Fruit fly (Drosophila melanogaster) whole organism, embryonic: ENCODE measurements around the gene rols.
A peak's percentile ranks its signal among the peaks of the same experiment; 100 is the strongest.

ENCODE experiments used
- Ada2b ChIP-seq: fragments of 200-800 bp; sonication (Bioruptor generic); IDR thresholded peaks from 2 replicates; pipeline ENCODE4 v1.3.6; 2022; ENCODE audit warnings: missing biosample characterization, missing genetic modification characterization
- Awh ChIP-seq: fragments of 200-800 bp; sonication (Bioruptor generic); IDR thresholded peaks from 2 replicates; pipeline ENCODE4, ENCODE4 v1.3.6; 2022; ENCODE audit warnings: missing biosample characterization, missing genetic modification characterization
- CG12219 ChIP-seq: fragments of 200-800 bp; sonication (Bioruptor generic); optimal IDR thresholded peaks from 3 replicates; lab custom pipeline; 2018; ENCODE audit warnings: missing biosample characterization, mild to moderate bottlenecking, missing genetic modification characterization
- CG12391 ChIP-seq: fragments of 200-800 bp; sonication (Bioruptor generic); optimal IDR thresholded peaks from 3 replicates; lab custom pipeline; 2018; ENCODE audit warnings: missing biosample characterization, mild to moderate bottlenecking, missing genetic modification characterization, moderate library complexity
- CG15601 ChIP-seq: fragments of 200-800 bp; sonication (Bioruptor generic); optimal IDR thresholded peaks from 3 replicates; lab custom pipeline; 2019; ENCODE audit warnings: missing biosample characterization, mild to moderate bottlenecking, missing genetic modification characterization, moderate library complexity
- CG1602 ChIP-seq: fragments of 200-800 bp; sonication (Bioruptor generic); optimal IDR thresholded peaks from 3 replicates; lab custom pipeline; 2016; ENCODE audit warnings: missing biosample characterization, missing genetic modification characterization
- CG33557 ChIP-seq: fragments of 200-800 bp; sonication (Bioruptor generic); optimal IDR thresholded peaks from 2 replicates; lab custom pipeline; 2019; ENCODE audit warnings: missing biosample characterization, mild to moderate bottlenecking, missing genetic modification characterization, moderate library complexity
- CG4820 ChIP-seq: fragments of 200-800 bp; sonication (Bioruptor generic); optimal IDR thresholded peaks from 3 replicates; lab custom pipeline; 2016; ENCODE audit warnings: missing biosample characterization, missing genetic modification characterization
- CG7372 ChIP-seq: fragments of 200-800 bp; sonication (Bioruptor generic); IDR thresholded peaks from 2 replicates; pipeline ENCODE4 v1.3.6; 2022; ENCODE audit warnings: missing biosample characterization, missing genetic modification characterization
- CG8359 ChIP-seq: fragments of 200-800 bp; sonication (Bioruptor generic); optimal IDR thresholded peaks from 2 replicates; lab custom pipeline; 2017; ENCODE audit warnings: missing biosample characterization, mild to moderate bottlenecking, missing genetic modification characterization, borderline replicate concordance
- CG8478 ChIP-seq: fragments of >200 bp; optimal IDR thresholded peaks from 2 replicates; lab custom pipeline; 2018
- D19A ChIP-seq: fragments of 200-800 bp; optimal IDR thresholded peaks from 3 replicates; lab custom pipeline; 2019; ENCODE audit warnings: missing biosample characterization, mild to moderate bottlenecking, missing genetic modification characterization, moderate library complexity
- Doc2 ChIP-seq: fragments of 200-800 bp; sonication (Bioruptor generic); IDR thresholded peaks from 2 replicates; pipeline ENCODE4 v1.3.6; 2022; ENCODE audit warnings: missing biosample characterization, missing genetic modification characterization
- Doc3 ChIP-seq: fragments of 200-800 bp; sonication (Bioruptor generic); IDR thresholded peaks from 3 replicates; pipeline ENCODE4 v1.3.6; 2022; ENCODE audit warnings: missing biosample characterization, missing genetic modification characterization; ENCODE audit not compliant: partially characterized antibody
- Hmx ChIP-seq: fragments of 200-800 bp; sonication (Bioruptor generic); optimal IDR thresholded peaks from 2 replicates; lab custom pipeline; 2016; ENCODE audit warnings: missing biosample characterization, missing genetic modification characterization
- Hsf ChIP-seq: fragments of 200-800 bp; sonication (Bioruptor generic); optimal IDR thresholded peaks from 3 replicates; lab custom pipeline; 2016; ENCODE audit warnings: missing biosample characterization, missing genetic modification characterization
- Mes4 ChIP-seq: fragments of 200-800 bp; sonication (Bioruptor generic); optimal IDR thresholded peaks from 2 replicates; lab custom pipeline; 2016; ENCODE audit warnings: missing biosample characterization, missing genetic modification characterization
- Neu2 ChIP-seq: fragments of 200-800 bp; sonication (Bioruptor generic); optimal IDR thresholded peaks from 3 replicates; lab custom pipeline; 2016; ENCODE audit warnings: missing biosample characterization, missing genetic modification characterization, borderline replicate concordance
- Nf-YB ChIP-seq: fragments of 200-800 bp; sonication (Bioruptor generic); optimal IDR thresholded peaks from 3 replicates; lab custom pipeline; 2019; ENCODE audit warnings: missing biosample characterization, mild to moderate bottlenecking, missing genetic modification characterization, moderate library complexity
- Nf-YC ChIP-seq: fragments of 200-800 bp; optimal IDR thresholded peaks from 3 replicates; lab custom pipeline; 2019; ENCODE audit warnings: missing biosample characterization, mild to moderate bottlenecking, missing genetic modification characterization, moderate library complexity
- Oaz ChIP-seq: fragments of 200-800 bp; sonication (Bioruptor generic); IDR thresholded peaks from 2 replicates; pipeline ENCODE4 v1.3.6; 2022; ENCODE audit warnings: missing biosample characterization, missing genetic modification characterization
- Optix ChIP-seq: fragments of 200-800 bp; sonication (Bioruptor generic); IDR thresholded peaks from 3 replicates; pipeline ENCODE4 v1.3.6; 2022; ENCODE audit warnings: missing biosample characterization, missing genetic modification characterization
- Ptx1 ChIP-seq: fragments of 200-800 bp; sonication (Bioruptor generic); IDR thresholded peaks from 2 replicates; pipeline ENCODE4 v1.3.6; 2022; ENCODE audit warnings: missing biosample characterization, missing genetic modification characterization
- Spps ChIP-seq: fragments of 200-800 bp; sonication (Bioruptor generic); optimal IDR thresholded peaks from 2 replicates; lab custom pipeline; 2018; ENCODE audit warnings: missing biosample characterization, mild to moderate bottlenecking, missing genetic modification characterization
- Trl ChIP-seq, 3 experiments: fragments of >200 bp in 2 of 3; fragments of 200-800 bp in 1 of 3; sonication (Bioruptor generic) in 1 of 3; optimal IDR thresholded peaks; 2 replicates in 1 of 3; 3 replicates in 2 of 3; lab custom pipeline; 2016 to 2017; ENCODE audit warnings: missing biosample characterization in 1 of 3, missing genetic modification characterization in 1 of 3
- Xbp1 ChIP-seq: fragments of 200-800 bp; sonication (Bioruptor generic); optimal IDR thresholded peaks from 3 replicates; lab custom pipeline; 2016; ENCODE audit warnings: missing biosample characterization, mild to moderate bottlenecking, missing genetic modification characterization
- YL-1 ChIP-seq: fragments of 200-800 bp; sonication (Bioruptor generic); optimal IDR thresholded peaks from 3 replicates; lab custom pipeline; 2017; ENCODE audit warnings: missing biosample characterization, mild to moderate bottlenecking, missing genetic modification characterization
- ac ChIP-seq: fragments of 200-800 bp; sonication (Bioruptor generic); optimal IDR thresholded peaks from 3 replicates; lab custom pipeline; 2017; ENCODE audit warnings: missing biosample characterization, mild to moderate bottlenecking, missing genetic modification characterization
- br ChIP-seq: fragments of >200 bp; optimal IDR thresholded peaks from 2 replicates; lab custom pipeline; 2017
- bsh ChIP-seq, 2 experiments: fragments of 200-800 bp; sonication (Bioruptor generic); optimal IDR thresholded peaks; 2 replicates each; lab custom pipeline; 2017 to 2018; ENCODE audit warnings: mild to moderate bottlenecking in 2 of 2, missing biosample characterization in 2 of 2, missing genetic modification characterization in 2 of 2, moderate library complexity in 1 of 2
- dmrt99B ChIP-seq: fragments of 200-800 bp; sonication (Bioruptor generic); optimal IDR thresholded peaks from 2 replicates; lab custom pipeline; 2018; ENCODE audit warnings: missing biosample characterization, mild to moderate bottlenecking, missing genetic modification characterization, moderate library complexity
- emc ChIP-seq: fragments of 200-800 bp; sonication (Bioruptor generic); optimal IDR thresholded peaks from 2 replicates; lab custom pipeline; 2016; ENCODE audit warnings: missing biosample characterization, missing genetic modification characterization
- eve ChIP-seq, 2 experiments: fragments of >200 bp; optimal IDR thresholded peaks; 2 replicates each; lab custom pipeline; 2017; ENCODE audit warnings: missing biosample characterization in 2 of 2, missing genetic modification characterization in 2 of 2
- exex ChIP-seq: fragments of 200-800 bp; sonication (Bioruptor generic); optimal IDR thresholded peaks from 4 replicates; lab custom pipeline; 2018; ENCODE audit warnings: missing biosample characterization, mild to moderate bottlenecking, missing genetic modification characterization, moderate library complexity
- gro ChIP-seq: fragments of 200-800 bp; sonication (Bioruptor generic); optimal IDR thresholded peaks from 2 replicates; lab custom pipeline; 2016; ENCODE audit warnings: missing biosample characterization, missing genetic modification characterization
- ham ChIP-seq: fragments of 200-800 bp; sonication (Bioruptor generic); IDR thresholded peaks from 2 replicates; pipeline ENCODE4 v1.3.6; 2022; ENCODE audit warnings: missing biosample characterization, missing genetic modification characterization
- hkb ChIP-seq, 2 experiments: fragments of 200-800 bp in 1 of 2; fragments of >200 bp in 1 of 2; sonication (Bioruptor generic) in 1 of 2; IDR thresholded peaks in 1 of 2; optimal IDR thresholded peaks in 1 of 2; 2 replicates each; pipeline versions ENCODE4 v1.3.6 to Lab custom; 2017 to 2022; ENCODE audit warnings: missing biosample characterization in 1 of 2, missing genetic modification characterization in 1 of 2
- ken ChIP-seq: fragments of 200-800 bp; sonication (Bioruptor generic); IDR thresholded peaks from 3 replicates; pipeline ENCODE4 v1.3.6; 2022; ENCODE audit warnings: missing biosample characterization, missing genetic modification characterization
- klu ChIP-seq: fragments of 200-800 bp; sonication (Bioruptor generic); IDR thresholded peaks from 2 replicates; pipeline ENCODE4 v1.3.6; 2022; ENCODE audit warnings: missing biosample characterization, missing genetic modification characterization
- mam ChIP-seq: fragments of 200-800 bp; sonication (Bioruptor generic); optimal IDR thresholded peaks from 3 replicates; lab custom pipeline; 2016; ENCODE audit warnings: missing biosample characterization, missing genetic modification characterization
- nau ChIP-seq: fragments of 200-800 bp; sonication (Bioruptor generic); optimal IDR thresholded peaks from 3 replicates; lab custom pipeline; 2017; ENCODE audit warnings: missing biosample characterization, mild to moderate bottlenecking, missing genetic modification characterization, missing genetic modification reagents
- otp ChIP-seq: fragments of 200-800 bp; sonication (Bioruptor generic); IDR thresholded peaks from 3 replicates; pipeline ENCODE4, ENCODE4 v1.3.6; 2022; ENCODE audit warnings: missing biosample characterization, missing genetic modification characterization
- prd ChIP-seq, 3 experiments: fragments of >200 bp in 2 of 3; fragments of 200-800 bp in 1 of 3; sonication (Bioruptor generic) in 1 of 3; optimal IDR thresholded peaks in 2 of 3; IDR thresholded peaks in 1 of 3; 2 replicates in 2 of 3; 3 replicates in 1 of 3; pipeline versions ENCODE4 v1.3.6 to Lab custom; 2017 to 2022; ENCODE audit warnings: missing biosample characterization in 1 of 3, missing genetic modification characterization in 1 of 3
- row ChIP-seq: fragments of 200-800 bp; sonication (Bioruptor generic); IDR thresholded peaks from 3 replicates; pipeline ENCODE4 v1.3.6; 2022; ENCODE audit warnings: missing biosample characterization, missing genetic modification characterization
- stwl ChIP-seq: fragments of 200-800 bp; sonication (Bioruptor generic); optimal IDR thresholded peaks from 3 replicates; lab custom pipeline; 2018; ENCODE audit warnings: missing biosample characterization, mild to moderate bottlenecking, missing genetic modification characterization, moderate library complexity
- sug ChIP-seq: fragments of 200-800 bp; optimal IDR thresholded peaks from 2 replicates; lab custom pipeline; 2019; ENCODE audit warnings: missing biosample characterization, mild to moderate bottlenecking, missing genetic modification characterization, moderate library complexity
- tap ChIP-seq: fragments of 200-800 bp; optimal IDR thresholded peaks from 3 replicates; lab custom pipeline; 2019; ENCODE audit warnings: missing biosample characterization, mild to moderate bottlenecking, missing genetic modification characterization, moderate library complexity
- tgo ChIP-seq: fragments of 200-800 bp; sonication (Bioruptor generic); IDR thresholded peaks from 3 replicates; pipeline ENCODE4 v1.3.6; 2022; ENCODE audit warnings: missing biosample characterization, missing genetic modification characterization
- tin ChIP-seq: fragments of 200-800 bp; sonication (Bioruptor generic); optimal IDR thresholded peaks from 3 replicates; lab custom pipeline; 2016; ENCODE audit warnings: missing biosample characterization, missing genetic modification characterization
- tx ChIP-seq: fragments of 200-800 bp; sonication (Bioruptor generic); optimal IDR thresholded peaks from 2 replicates; lab custom pipeline; 2016; ENCODE audit warnings: missing biosample characterization, missing genetic modification characterization

The rols gene

DNA sequence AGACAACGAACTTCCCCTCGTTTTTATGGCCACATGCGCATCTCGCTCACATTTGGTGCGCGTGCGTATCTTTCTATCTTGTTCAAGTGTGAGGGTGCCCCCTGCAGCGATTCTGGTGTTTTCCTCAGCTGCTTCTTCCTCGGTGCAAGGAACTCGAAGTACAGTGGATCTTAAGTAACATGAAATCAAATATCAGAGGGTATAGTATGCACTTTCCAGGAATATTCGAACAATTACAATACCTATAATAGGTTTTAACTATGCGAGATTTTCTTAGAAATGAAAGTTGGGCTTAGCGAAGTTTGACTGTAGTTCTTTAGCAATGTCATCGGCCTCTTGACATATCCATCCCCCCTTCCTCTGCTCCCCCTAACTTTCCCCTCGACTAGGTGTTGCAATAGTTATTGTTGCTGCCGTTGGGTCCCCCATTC lies 1.9 kb downstream of the rols start (continued):
- peak; percentile 52 for TF ChIP-seq Spps
- TF ChIP-seq tgo (GFP tag; lab: Robert Waterston, UW) = peak; percentile 49; the same call in 1 of the 3 replicates
- TF ChIP-seq Optix = peak; percentile 38; the same call in 1 of the 3 replicates
- peak; percentile 45 for TF ChIP-seq CG12391 (tag; lab: Kevin White, UChicago)
- TF ChIP-seq Ptx1 (GFP tag; lab: Robert Waterston, UW) = 0 out of 2 replicates have a peak, but pooled peaks have one; percentile 7
- no peak for TF ChIP-seq gro (GFP tag; lab: Kevin White, UChicago)
- TF ChIP-seq hkb (optimal IDR thresholded peaks at IDR 0.05; lab: Kevin White, UChicago) = no peak
- peak; percentile 17; the same call in 1 of the 2 replicates for TF ChIP-seq hkb (GFP tag; IDR thresholded peaks at IDR 0.05; lab: Robert Waterston, UW)
- TF ChIP-seq ac (GFP tag; lab: Kevin White, UChicago) = peak; percentile 6
- no peak for TF ChIP-seq Hmx (GFP tag; lab: Kevin White, UChicago)
- TF ChIP-seq stwl (tag; lab: Kevin White, UChicago) = peak; percentile 26
- TF ChIP-seq br (lab: Kevin White, UChicago) = no peak
- no peak for TF ChIP-seq Nf-YC (tag; lab: Kevin White, UChicago)
- peak; percentile 42 for TF ChIP-seq Hsf (GFP tag; lab: Kevin White, UChicago)
- TF ChIP-seq row = peak; percentile 78
- TF ChIP-seq CG8359 = no peak
- peak; percentile 36; the same call in 1 of the 3 replicates for TF ChIP-seq ken (GFP tag; lab: Robert Waterston, UW)
- TF ChIP-seq prd (optimal IDR thresholded peaks at IDR 0.05; lab: Kevin White, UChicago) = no peak
- TF ChIP-seq prd (GFP tag; IDR thresholded peaks at IDR 0.05; lab: Robert Waterston, UW) = peak; percentile 86
- 0 out of 2 replicates have a peak, but pooled peaks have one; percentile 19 for TF ChIP-seq CG7372 (GFP tag; lab: Robert Waterston, UW)
- peak; percentile 68 for TF ChIP-seq Awh
- TF ChIP-seq dmrt99B (tag; lab: Kevin White, UChicago) = peak; percentile 22

DNA sequence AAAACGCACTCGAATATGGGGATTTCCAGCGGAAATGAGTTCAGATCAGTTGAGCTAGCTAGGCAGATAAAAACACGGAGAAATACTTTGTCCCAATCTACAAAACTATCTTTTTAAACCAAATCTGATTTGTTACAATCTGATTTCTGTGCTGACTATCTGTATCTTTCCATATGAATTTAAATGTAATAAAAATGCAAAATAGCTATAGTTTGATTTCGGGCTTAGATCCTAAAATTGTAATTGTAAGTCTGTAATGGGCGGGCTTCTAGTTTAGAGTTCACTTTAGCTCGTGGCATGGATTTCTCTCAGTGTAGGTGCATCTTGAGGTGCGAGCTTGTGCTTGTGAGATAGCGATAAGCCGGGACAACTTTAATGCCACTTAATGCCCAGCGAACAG lies 2.4 kb downstream of the rols start:
- peak; percentile 27 for TF ChIP-seq CG4820 (GFP tag; lab: Kevin White, UChicago)
- no peak for TF ChIP-seq CG15601
- TF ChIP-seq Ada2b = no peak
- TF ChIP-seq CG8478 (lab: Kevin White, UChicago) = no peak
- no peak for TF ChIP-seq Mes4 (GFP tag; lab: Kevin White, UChicago)
- TF ChIP-seq Trl (optimal IDR thresholded peaks at IDR 0.05; lab: Kevin White, UChicago) = no peak
- TF ChIP-seq Trl (GFP tag; optimal IDR thresholded peaks at IDR 0.05; lab: Kevin White, UChicago) = no peak
- no peak for TF ChIP-seq eve (GFP tag; optimal IDR thresholded peaks at IDR 0.05; lab: Kevin White, UChicago)
- no peak for TF ChIP-seq ken (GFP tag; lab: Robert Waterston, UW)
- no peak for TF ChIP-seq mam
- TF ChIP-seq Neu2 (GFP tag; lab: Kevin White, UChicago) = no peak
- no peak for TF ChIP-seq Oaz (GFP tag; lab: Robert Waterston, UW)
- no peak for TF ChIP-seq CG12219 (GFP tag; lab: Kevin White, UChicago)
- TF ChIP-seq Doc3 (GFP tag; lab: Robert Waterston, UW) = no peak
- TF ChIP-seq CG33557 (GFP tag; lab: Kevin White, UChicago) = peak; percentile 40
- TF ChIP-seq tin (GFP tag; lab: Kevin White, UChicago) = no peak
- no peak for TF ChIP-seq exex (tag; lab: Kevin White, UChicago)
- TF ChIP-seq tx = no peak
- TF ChIP-seq emc = no peak
- TF ChIP-seq D19A (tag; lab: Kevin White, UChicago) = peak; percentile 45
- no peak for TF ChIP-seq nau (GFP tag; lab: Kevin White, UChicago)
- TF ChIP-seq otp (GFP tag; lab: Robert Waterston, UW) = no peak
- no peak for TF ChIP-seq ham (GFP tag; lab: Robert Waterston, UW)
- TF ChIP-seq CG1602 = no peak
- TF ChIP-seq dmrt99B (tag; lab: Kevin White, UChicago) = no peak
- TF ChIP-seq Doc2 (GFP tag; lab: Robert Waterston, UW) = no peak
- no peak for TF ChIP-seq Xbp1
- no peak for TF ChIP-seq klu (GFP tag; lab: Robert Waterston, UW)
- no peak for TF ChIP-seq sug (tag; lab: Kevin White, UChicago)
- no peak for TF ChIP-seq Nf-YB (GFP tag; lab: Kevin White, UChicago)
- no peak for TF ChIP-seq YL-1 (GFP tag; lab: Kevin White, UChicago)
- peak in 1 of 2 experiments; percentile 60 for TF ChIP-seq bsh (GFP tag; optimal IDR thresholded peaks at IDR 0.05; lab: Kevin White, UChicago)
- no peak for TF ChIP-seq tap
